Worm (Caenorhabditis elegans) whole organism, early embryonic: ENCODE data around the gene ant-1.1.

Source experiments
- aly-1 ChIP-seq: sonication (generic microtip); optimal IDR thresholded peaks from 2 replicates; lab custom pipeline; 2016; ENCODE audit warnings: missing genetic modification characterization, missing compliant biosample characterization
- ama-1 ChIP-seq: fragments of 150-350 bp; optimal IDR thresholded peaks from 2 replicates; lab custom pipeline; 2014
- ceh-36 ChIP-seq: sonication (generic microtip); optimal IDR thresholded peaks from 2 replicates; lab custom pipeline; 2016; ENCODE audit warnings: missing genetic modification characterization, inconsistent platforms, missing compliant biosample characterization
- ets-7 ChIP-seq: sonication (generic microtip); optimal IDR thresholded peaks from 2 replicates; lab custom pipeline; 2016; ENCODE audit warnings: missing genotype, missing genetic modification characterization, missing compliant biosample characterization
- hmbx-1 ChIP-seq: sonication (generic microtip); optimal IDR thresholded peaks from 2 replicates; lab custom pipeline; 2016; ENCODE audit warnings: mild to moderate bottlenecking, missing genetic modification characterization, missing compliant biosample characterization
- hmg-4 ChIP-seq: fragments of 200-800 bp; sonication (Bioruptor generic); optimal IDR thresholded peaks from 2 replicates; lab custom pipeline; 2018; ENCODE audit warnings: mild to moderate bottlenecking, missing genetic modification characterization, missing compliant biosample characterization
- hnd-1 ChIP-seq: sonication (generic microtip); optimal IDR thresholded peaks from 2 replicates; lab custom pipeline; 2016; ENCODE audit warnings: missing genetic modification characterization, missing compliant biosample characterization
- tbx-11 ChIP-seq: fragments of 200-800 bp; sonication (Bioruptor generic); IDR thresholded peaks from 2 replicates; pipeline ENCODE4 v1.3.6; 2022; ENCODE audit warnings: missing genetic modification characterization, missing compliant biosample characterization
- tra-4 ChIP-seq: sonication (generic microtip); optimal IDR thresholded peaks from 2 replicates; lab custom pipeline; 2017; ENCODE audit warnings: missing genetic modification characterization, missing compliant biosample characterization

DNA sequence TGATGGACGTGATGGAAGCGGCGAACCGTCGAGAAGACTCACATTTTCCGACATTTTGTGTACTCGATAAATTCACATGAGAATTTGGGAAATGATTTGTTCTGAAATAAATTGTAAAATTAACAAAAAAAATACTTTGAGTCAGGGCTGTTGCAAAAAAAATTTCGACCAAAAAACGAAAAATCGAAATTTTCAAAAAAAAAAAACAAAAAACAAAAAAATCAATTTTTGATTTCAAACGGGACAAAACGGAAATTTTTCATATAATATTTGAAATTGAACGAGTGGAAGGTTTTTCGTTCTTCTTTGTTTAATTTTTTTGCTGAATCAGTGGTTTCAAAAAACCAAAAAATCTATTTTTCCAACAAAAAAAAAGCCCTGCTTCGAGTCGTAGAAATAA, 7.8 kb upstream of the ant-1.1 start, which contains the start of gene cua-1:
- TF ChIP-seq ets-7 = no peak
- TF ChIP-seq ama-1 (lab: Kevin White, UChicago) = no peak
- TF ChIP-seq ceh-36 (tag; lab: Kevin White, UChicago) = no peak
- TF ChIP-seq tbx-11 (GFP tag; lab: Robert Waterston, UW) = no peak
- TF ChIP-seq aly-1 (tag; lab: Kevin White, UChicago) = no peak
- TF ChIP-seq tra-4 = no peak
- no peak for TF ChIP-seq hmbx-1 (tag; lab: Kevin White, UChicago)
- TF ChIP-seq hmg-4 (GFP tag; lab: Kevin White, UChicago) = no peak
- no peak for TF ChIP-seq hnd-1 (tag; lab: Kevin White, UChicago)
